Worm (Caenorhabditis elegans) whole organism, young adult: ENCODE results near the gene C27C12.3.
A peak's percentile ranks its signal among the peaks of the same experiment; 100 is the strongest.

ENCODE experiments used
- F57A8.1 ChIP-seq: fragments of 200-800 bp; sonication (Bioruptor generic); optimal IDR thresholded peaks from 2 replicates; lab custom pipeline; 2018; ENCODE audit warnings: mild to moderate bottlenecking, missing genetic modification characterization, moderate library complexity, missing compliant biosample characterization
- K11D2.4 ChIP-seq: fragments of 200-800 bp; sonication (Bioruptor generic); IDR thresholded peaks from 2 replicates; pipeline ENCODE4 v1.3.6; 2022; ENCODE audit warnings: missing genetic modification reagents, missing genetic modification characterization, missing compliant biosample characterization
- Y53F4B.3 ChIP-seq: fragments of 200-800 bp; sonication (Bioruptor generic); IDR thresholded peaks from 2 replicates; pipeline ENCODE4 v1.3.6; 2022; ENCODE audit warnings: missing genetic modification reagents, missing genetic modification characterization, missing compliant biosample characterization
- Y79H2A.3 ChIP-seq: fragments of 200-800 bp; sonication (Bioruptor generic); conservative IDR thresholded peaks from 2 replicates; pipeline ENCODE4 v1.3.6; 2022; ENCODE audit warnings: missing genetic modification reagents, missing genetic modification characterization, missing compliant biosample characterization
- ama-1 ChIP-seq, 3 experiments: fragments of 150-350 bp in 1 of 3; sonication (generic microtip) in 2 of 3; optimal IDR thresholded peaks; 2 replicates each; lab custom pipeline; 2014 to 2018; ENCODE audit warnings: missing biosample characterization in 2 of 3, missing genetic modification characterization in 2 of 3, missing genetic modification reagents in 2 of 3
- attf-5 ChIP-seq: fragments of 200-800 bp; sonication (Bioruptor generic); optimal IDR thresholded peaks from 2 replicates; lab custom pipeline; 2018; ENCODE audit warnings: mild to moderate bottlenecking, missing genetic modification characterization, missing compliant biosample characterization
- bed-2 ChIP-seq: fragments of 200-800 bp; sonication (Bioruptor generic); IDR thresholded peaks from 2 replicates; pipeline ENCODE4 v1.3.6; 2022; ENCODE audit warnings: missing genetic modification reagents, missing genetic modification characterization, missing compliant biosample characterization
- cebp-1 ChIP-seq, 2 experiments: fragments of 200-800 bp in 1 of 2; sonication (Bioruptor generic) in 1 of 2; sonication (generic microtip) in 1 of 2; IDR thresholded peaks in 1 of 2; optimal IDR thresholded peaks in 1 of 2; 2 replicates each; pipeline versions ENCODE4 v1.3.6 to Lab custom; 2017 to 2022; ENCODE audit warnings: missing compliant biosample characterization in 2 of 2, missing genetic modification characterization in 2 of 2, mild to moderate bottlenecking in 1 of 2, missing genetic modification reagents in 1 of 2, moderate library complexity in 1 of 2
- ceh-100 ChIP-seq: fragments of 200-800 bp; sonication (Bioruptor generic); IDR thresholded peaks from 2 replicates; pipeline ENCODE4 v1.3.6; 2022; ENCODE audit warnings: missing genetic modification reagents, missing genetic modification characterization, missing compliant biosample characterization
- ceh-27 ChIP-seq: fragments of 200-800 bp; sonication (Bioruptor generic); optimal IDR thresholded peaks from 2 replicates; lab custom pipeline; 2018; ENCODE audit warnings: mild to moderate bottlenecking, missing genetic modification characterization, moderate library complexity, missing compliant biosample characterization
- ceh-58 ChIP-seq: fragments of 200-800 bp; sonication (Bioruptor generic); IDR thresholded peaks from 2 replicates; pipeline ENCODE4 v1.3.6; 2022; ENCODE audit warnings: missing genetic modification characterization, missing compliant biosample characterization
- dpff-1 ChIP-seq: sonication (generic microtip); optimal IDR thresholded peaks from 2 replicates; lab custom pipeline; 2017; ENCODE audit warnings: mild to moderate bottlenecking, missing genetic modification characterization, missing compliant biosample characterization
- dpl-1 ChIP-seq: fragments of 150-350 bp; optimal IDR thresholded peaks from 2 replicates; lab custom pipeline; 2014; ENCODE audit warnings: missing biosample characterization, missing genetic modification reagents, missing genetic modification characterization
- egl-18 ChIP-seq: fragments of 200-800 bp; sonication (Bioruptor generic); IDR thresholded peaks from 2 replicates; pipeline ENCODE4 v1.3.6; 2022; ENCODE audit warnings: missing genetic modification reagents, missing genetic modification characterization, missing compliant biosample characterization
- egrh-3 ChIP-seq: fragments of 200-800 bp; sonication (Bioruptor generic); IDR thresholded peaks from 2 replicates; pipeline ENCODE4 v1.3.6; 2022; ENCODE audit warnings: missing genetic modification reagents, missing genetic modification characterization, missing compliant biosample characterization
- fkh-3 ChIP-seq: sonication (generic microtip); optimal IDR thresholded peaks from 2 replicates; lab custom pipeline; 2016; ENCODE audit warnings: mild to moderate bottlenecking, missing genetic modification characterization, missing compliant biosample characterization
- gei-17 ChIP-seq: fragments of 200-800 bp; sonication (Bioruptor generic); optimal IDR thresholded peaks from 2 replicates; lab custom pipeline; 2018; ENCODE audit warnings: mild to moderate bottlenecking, missing genetic modification characterization, missing compliant biosample characterization
- hmg-1.2 ChIP-seq: fragments of 200-800 bp; sonication (Bioruptor generic); IDR thresholded peaks from 2 replicates; pipeline ENCODE4 v1.3.6; 2022; ENCODE audit warnings: missing genetic modification reagents, missing genetic modification characterization, missing compliant biosample characterization
- hrde-1 ChIP-seq: sonication (generic microtip); optimal IDR thresholded peaks from 2 replicates; lab custom pipeline; 2016; ENCODE audit warnings: missing genetic modification characterization, mild to moderate bottlenecking, missing compliant biosample characterization, moderate library complexity, missing genotype, missing genetic modification reagents, borderline replicate concordance
- lin-35 ChIP-seq, 3 experiments: fragments of 150-350 bp in 2 of 3; sonication (generic microtip) in 1 of 3; optimal IDR thresholded peaks; 2 replicates each; lab custom pipeline; 2014 to 2018; ENCODE audit warnings: missing biosample characterization in 3 of 3, missing genetic modification characterization in 3 of 3, missing genetic modification reagents in 3 of 3
- lsy-27 ChIP-seq: sonication (generic microtip); optimal IDR thresholded peaks from 2 replicates; lab custom pipeline; 2017; ENCODE audit warnings: missing genetic modification characterization, mild to moderate bottlenecking, missing compliant biosample characterization, antibody characterized with exemption, missing genotype, borderline replicate concordance; ENCODE audit not compliant: insufficient read depth
- madf-10 ChIP-seq: sonication (generic microtip); optimal IDR thresholded peaks from 2 replicates; lab custom pipeline; 2016; ENCODE audit warnings: mild to moderate bottlenecking, missing genetic modification characterization, missing compliant biosample characterization
- madf-3 ChIP-seq: fragments of 200-800 bp; sonication (Bioruptor generic); IDR thresholded peaks from 2 replicates; pipeline ENCODE4 v1.3.6; 2022; ENCODE audit warnings: missing genetic modification reagents, missing genetic modification characterization, missing compliant biosample characterization
- mel-28 ChIP-seq: sonication (generic microtip); optimal IDR thresholded peaks from 2 replicates; lab custom pipeline; 2016; ENCODE audit warnings: borderline replicate concordance, mild to moderate bottlenecking, missing genetic modification characterization, missing compliant biosample characterization
- mes-4 ChIP-seq: sonication (generic microtip); optimal IDR thresholded peaks from 2 replicates; lab custom pipeline; 2016; ENCODE audit warnings: missing genotype, missing genetic modification characterization, missing compliant biosample characterization
- nfyb-1 ChIP-seq: fragments of 200-800 bp; sonication (Bioruptor generic); IDR thresholded peaks from 2 replicates; pipeline ENCODE4 v1.3.6; 2022; ENCODE audit warnings: missing genetic modification reagents, missing genetic modification characterization, missing compliant biosample characterization
- pbrm-1 ChIP-seq: fragments of 200-800 bp; sonication (Bioruptor generic); IDR thresholded peaks from 2 replicates; pipeline ENCODE4 v1.3.6; 2022; ENCODE audit warnings: missing genetic modification reagents, missing genetic modification characterization, missing compliant biosample characterization
- rec-8 ChIP-seq, 2 experiments: sonication (generic microtip); optimal IDR thresholded peaks; 2 replicates each; lab custom pipeline; 2016; ENCODE audit warnings: mild to moderate bottlenecking in 2 of 2, missing genetic modification characterization in 2 of 2, missing genetic modification reagents in 2 of 2, missing genotype in 2 of 2, missing biosample characterization in 1 of 2, missing compliant biosample characterization in 1 of 2, moderate library complexity in 1 of 2
- sdz-38 ChIP-seq: sonication (generic microtip); optimal IDR thresholded peaks from 2 replicates; lab custom pipeline; 2016; ENCODE audit warnings: missing genotype, missing genetic modification characterization, missing compliant biosample characterization
- snpc-1.1 ChIP-seq: sonication (generic microtip); optimal IDR thresholded peaks from 2 replicates; lab custom pipeline; 2017; ENCODE audit warnings: missing genetic modification characterization, mild to moderate bottlenecking, missing compliant biosample characterization, antibody characterized with exemption, moderate library complexity, missing genotype, missing genetic modification reagents; ENCODE audit not compliant: insufficient read depth
- snpc-4 ChIP-seq, 5 experiments: fragments of 150-350 bp in 1 of 5; sonication (generic microtip) in 4 of 5; optimal IDR thresholded peaks; 2 replicates each; lab custom pipeline; 2014 to 2018; ENCODE audit warnings: missing genetic modification characterization in 5 of 5, missing biosample characterization in 3 of 5, antibody characterized with exemption in 2 of 5, mild to moderate bottlenecking in 2 of 5, missing compliant biosample characterization in 2 of 5, missing genotype in 2 of 5, moderate library complexity in 2 of 5, missing genetic modification reagents in 1 of 5
- somi-1 ChIP-seq: fragments of 200-800 bp; sonication (Bioruptor generic); optimal IDR thresholded peaks from 2 replicates; lab custom pipeline; 2018; ENCODE audit warnings: mild to moderate bottlenecking, missing genetic modification characterization, missing compliant biosample characterization
- tbx-9 ChIP-seq: sonication (generic microtip); optimal IDR thresholded peaks from 2 replicates; lab custom pipeline; 2016; ENCODE audit warnings: borderline replicate concordance, missing genetic modification characterization, inconsistent platforms, missing compliant biosample characterization
- tlf-1 ChIP-seq: fragments of 200-800 bp; sonication (Bioruptor generic); optimal IDR thresholded peaks from 2 replicates; lab custom pipeline; 2018; ENCODE audit warnings: mild to moderate bottlenecking, missing genetic modification characterization, missing compliant biosample characterization
- unc-130 ChIP-seq: sonication (generic microtip); optimal IDR thresholded peaks from 2 replicates; lab custom pipeline; 2016; ENCODE audit warnings: missing genetic modification reagents, missing genetic modification characterization, missing compliant biosample characterization
- zim-3 ChIP-seq: sonication (generic microtip); optimal IDR thresholded peaks from 2 replicates; lab custom pipeline; 2017; ENCODE audit warnings: mild to moderate bottlenecking, missing genetic modification characterization, moderate library complexity, missing compliant biosample characterization
- ztf-18 ChIP-seq: sonication (generic microtip); optimal IDR thresholded peaks from 2 replicates; lab custom pipeline; 2016; ENCODE audit warnings: missing genotype, mild to moderate bottlenecking, missing genetic modification characterization, missing compliant biosample characterization
- ztf-25 ChIP-seq: fragments of 200-800 bp; sonication (Bioruptor generic); IDR thresholded peaks from 2 replicates; pipeline ENCODE4 v1.3.6; 2022; ENCODE audit warnings: missing genetic modification reagents, missing genetic modification characterization, missing compliant biosample characterization
- ztf-28 ChIP-seq: fragments of 200-800 bp; sonication (Bioruptor generic); IDR thresholded peaks from 2 replicates; pipeline ENCODE4 v1.3.6; 2022; ENCODE audit warnings: missing genetic modification reagents, missing genetic modification characterization, missing compliant biosample characterization

The C27C12.3 gene

ce11 chrX:14824490-14825050 is 41.1 kb downstream of the C27C12.3 start, which contains the start of gene mbk-1 (continued):
- no peak for TF ChIP-seq tlf-1 (GFP tag; lab: Kevin White, UChicago)
- TF ChIP-seq egl-18, result no peak
- TF ChIP-seq mes-4 (tag; lab: Kevin White, UChicago), result no peak
- no peak for TF ChIP-seq Y79H2A.3 (GFP tag; lab: Robert Waterston, UW)
- TF ChIP-seq ceh-58 (GFP tag; lab: Robert Waterston, UW), result no peak
- TF ChIP-seq dpl-1 (GFP tag; lab: Kevin White, UChicago), result no peak
- TF ChIP-seq madf-10 (tag; lab: Kevin White, UChicago), result peak; percentile 41
- no peak for TF ChIP-seq ztf-25 (GFP tag; lab: Robert Waterston, UW)
- no peak for TF ChIP-seq fkh-3 (tag; lab: Kevin White, UChicago)
- TF ChIP-seq K11D2.4, result 0 out of 2 replicates have a peak, but pooled peaks have one; percentile 23
- TF ChIP-seq Y53F4B.3 (GFP tag; lab: Robert Waterston, UW), result no peak
- TF ChIP-seq attf-5 (GFP tag; lab: Kevin White, UChicago), result peak; percentile 58
- TF ChIP-seq cebp-1 (GFP tag; IDR thresholded peaks at IDR 0.05; lab: Robert Waterston, UW), result no peak
- TF ChIP-seq cebp-1 (tag; optimal IDR thresholded peaks at IDR 0.05; lab: Kevin White, UChicago), result peak; percentile 73
- TF ChIP-seq unc-130 (GFP tag; lab: Kevin White, UChicago), result no peak
- TF ChIP-seq nfyb-1, result no peak
- no peak for TF ChIP-seq ceh-100 (GFP tag; lab: Robert Waterston, UW)
- TF ChIP-seq lsy-27 (tag; lab: Kevin White, UChicago), result no peak
- TF ChIP-seq bed-2 (GFP tag; lab: Robert Waterston, UW), result no peak
- peak; percentile 81 for TF ChIP-seq ceh-27 (GFP tag; lab: Kevin White, UChicago)
- TF ChIP-seq hmg-1.2, result peak; percentile 88
- no peak for TF ChIP-seq ztf-28 (GFP tag; lab: Robert Waterston, UW)
- no peak for TF ChIP-seq snpc-4 (GFP tag; optimal IDR thresholded peaks at IDR 0.05; lab: Kevin White, UChicago)
- TF ChIP-seq snpc-4 (tag; optimal IDR thresholded peaks at IDR 0.05; lab: Kevin White, UChicago), result peak in 3 of 4 experiments; percentile 31 to 40 (median 35)

- TF ChIP-seq K11D2.4, result no peak
- TF ChIP-seq cebp-1 (GFP tag; IDR thresholded peaks at IDR 0.05; lab: Robert Waterston, UW), result peak; percentile 62; the same call in 1 of the 2 replicates
- TF ChIP-seq cebp-1 (tag; optimal IDR thresholded peaks at IDR 0.05; lab: Kevin White, UChicago), result peak; percentile 86
Observed at ce11 chrX:14819495-14819894, 46.1 kb downstream of the C27C12.3 start.

ce11 chrX:14818464-14819259 is 47.0 kb downstream of the C27C12.3 start, which contains the start of gene epn-1:
TSS of gene epn-1 (minus strand) at chrX:14818514.
- TF ChIP-seq madf-10 (tag; lab: Kevin White, UChicago) (peak; percentile 98), lin-35 (GFP tag; optimal IDR thresholded peaks at IDR 0.05; lab: Kevin White, UChicago) (peak in 1 of 3 experiments; percentile 90), F57A8.1 (no peak), dpff-1 (tag; lab: Kevin White, UChicago) (no peak), hrde-1 (tag; lab: Kevin White, UChicago) (no peak), fkh-3 (tag; lab: Kevin White, UChicago) (peak; percentile 30), ztf-25 (GFP tag; lab: Robert Waterston, UW) (0 out of 2 replicates have a peak, but pooled peaks have one; percentile 18), gei-17 (GFP tag; lab: Kevin White, UChicago) (peak; percentile 90), egrh-3 (GFP tag; lab: Robert Waterston, UW) (peak; percentile 86), pbrm-1 (GFP tag; lab: Robert Waterston, UW) (peak; percentile 95), tbx-9 (tag; lab: Kevin White, UChicago) (no peak), somi-1 (GFP tag; lab: Kevin White, UChicago) (peak; percentile 98), ama-1 (optimal IDR thresholded peaks at IDR 0.05; lab: Kevin White, UChicago) (no peak), ama-1 (GFP tag; optimal IDR thresholded peaks at IDR 0.05; lab: Kevin White, UChicago) (no peak), ztf-18 (tag; lab: Kevin White, UChicago) (peak; percentile 81), snpc-1.1 (tag; lab: Kevin White, UChicago) (peak; percentile 11), mel-28 (no peak), rec-8 (tag; optimal IDR thresholded peaks at IDR 0.05; lab: Kevin White, UChicago) (no peak), Y53F4B.3 (GFP tag; lab: Robert Waterston, UW) (no peak), zim-3 (tag; lab: Kevin White, UChicago) (peak; percentile 76), madf-3 (GFP tag; lab: Robert Waterston, UW) (peak; percentile 85), attf-5 (GFP tag; lab: Kevin White, UChicago) (peak; percentile 99), sdz-38 (tag; lab: Kevin White, UChicago) (no peak)
